Worm (Caenorhabditis elegans) whole organism, midembryonic: ENCODE results near the gene srab-22.
"Not testable (repeated sequence)": the region's sequence is repeated elsewhere in the genome, so short reads cannot be mapped to it uniquely, and the experiment has no call there.

ENCODE experiments used
- T22C8.4 ChIP-seq: fragments of 200-800 bp; sonication (Bioruptor generic); IDR thresholded peaks from 2 replicates; pipeline ENCODE4 v1.3.6; 2022; ENCODE audit warnings: missing genetic modification characterization, missing compliant biosample characterization
- cog-1 ChIP-seq: sonication (generic microtip); optimal IDR thresholded peaks from 2 replicates; lab custom pipeline; 2016; ENCODE audit warnings: missing genetic modification characterization, missing compliant biosample characterization
- flt-1 ChIP-seq: fragments of 200-800 bp; sonication (Bioruptor generic); IDR thresholded peaks from 2 replicates; pipeline ENCODE4 v1.3.6; 2022; ENCODE audit warnings: missing genetic modification characterization, missing compliant biosample characterization
- klf-2 ChIP-seq: fragments of 200-800 bp; sonication (Bioruptor generic); conservative IDR thresholded peaks from 2 replicates; pipeline ENCODE4 v1.3.6; 2022; ENCODE audit warnings: missing genetic modification reagents, missing genetic modification characterization, missing compliant biosample characterization
- med-1 ChIP-seq: sonication (generic microtip); optimal IDR thresholded peaks from 2 replicates; lab custom pipeline; 2017; ENCODE audit warnings: missing genetic modification characterization, mild to moderate bottlenecking, missing compliant biosample characterization, antibody characterized with exemption, missing genetic modification reagents; ENCODE audit not compliant: insufficient read depth
- ref-1 ChIP-seq: fragments of 200-800 bp; sonication (Bioruptor generic); conservative IDR thresholded peaks from 2 replicates; pipeline ENCODE4 v1.3.6; 2022; ENCODE audit warnings: missing genetic modification reagents, missing genetic modification characterization, missing compliant biosample characterization
- tab-1 ChIP-seq: fragments of 200-800 bp; sonication (Bioruptor generic); IDR thresholded peaks from 2 replicates; pipeline ENCODE4 v1.3.6; 2022; ENCODE audit warnings: missing genetic modification characterization, missing compliant biosample characterization
- ztf-23 ChIP-seq: fragments of 200-800 bp; sonication (Bioruptor generic); IDR thresholded peaks from 2 replicates; pipeline ENCODE4 v1.3.6; 2022; ENCODE audit warnings: missing genetic modification reagents, missing genetic modification characterization, missing compliant biosample characterization
- ztf-29 ChIP-seq: fragments of 200-800 bp; sonication (Bioruptor generic); IDR thresholded peaks from 2 replicates; pipeline ENCODE4 v1.3.6; 2022; ENCODE audit warnings: missing genetic modification reagents, missing genetic modification characterization, missing compliant biosample characterization

The srab-22 gene

ce11 chrV:3426076-3426475, at the start of gene srab-22:
srab-22 (plus strand) TSS chrV:3426376.
- TF ChIP-seq T22C8.4 (no peak), med-1 (no peak), ref-1 (GFP tag; lab: Robert Waterston, UW) (no peak), cog-1 (tag; lab: Kevin White, UChicago) (no peak), ztf-23 (GFP tag; lab: Robert Waterston, UW) (no peak), ztf-29 (GFP tag; lab: Robert Waterston, UW) (no peak), klf-2 (GFP tag; lab: Robert Waterston, UW) (no peak), tab-1 (GFP tag; lab: Robert Waterston, UW) (no peak), flt-1 (no peak)

- TF ChIP-seq T22C8.4, result no peak
- TF ChIP-seq ref-1 (GFP tag; lab: Robert Waterston, UW), result no peak
- no peak for TF ChIP-seq ztf-29 (GFP tag; lab: Robert Waterston, UW)
- TF ChIP-seq med-1, result no peak
- TF ChIP-seq cog-1 (tag; lab: Kevin White, UChicago), result no peak
- TF ChIP-seq flt-1, result no peak
- TF ChIP-seq klf-2 (GFP tag; lab: Robert Waterston, UW), result no peak
- no peak for TF ChIP-seq ztf-23 (GFP tag; lab: Robert Waterston, UW)
- TF ChIP-seq tab-1 (GFP tag; lab: Robert Waterston, UW), result no peak
Observed at ce11 chrV:3376973-3377372, 49.2 kb upstream of the srab-22 start, which contains the start of gene srbc-2. srbc-2 (minus strand) TSS chrV:3377073.

- TF ChIP-seq tab-1 (GFP tag; lab: Robert Waterston, UW) (no peak), ztf-23 (GFP tag; lab: Robert Waterston, UW) (no peak), flt-1 (no peak), ztf-29 (GFP tag; lab: Robert Waterston, UW) (no peak), ref-1 (GFP tag; lab: Robert Waterston, UW) (no peak)
Observed at ce11 chrV:3388299-3388698, 37.9 kb upstream of the srab-22 start.

ce11 chrV:3391005-3391404, 35.2 kb upstream of the srab-22 start:
- TF ChIP-seq klf-2 (GFP tag; lab: Robert Waterston, UW) (no peak), tab-1 (GFP tag; lab: Robert Waterston, UW) (no peak), ztf-29 (GFP tag; lab: Robert Waterston, UW) (no peak), med-1 (no peak), flt-1 (no peak), ref-1 (GFP tag; lab: Robert Waterston, UW) (no peak), ztf-23 (GFP tag; lab: Robert Waterston, UW) (no peak), cog-1 (tag; lab: Kevin White, UChicago) (no peak), T22C8.4 (no peak)

- TF ChIP-seq ztf-23 (GFP tag; lab: Robert Waterston, UW), result no peak
- no peak for TF ChIP-seq tab-1 (GFP tag; lab: Robert Waterston, UW)
- TF ChIP-seq cog-1 (tag; lab: Kevin White, UChicago), result no peak
- TF ChIP-seq ref-1 (GFP tag; lab: Robert Waterston, UW), result no peak
- TF ChIP-seq klf-2 (GFP tag; lab: Robert Waterston, UW), result no peak
- no peak for TF ChIP-seq med-1
- no peak for TF ChIP-seq flt-1
Observed at ce11 chrV:3394065-3394464, 32.1 kb upstream of the srab-22 start.

ce11 chrV:3394694-3395240, 31.4 kb upstream of the srab-22 start, which contains the start of gene T20D4.15:
T20D4.15 (minus strand) TSS chrV:3394744.
- TF ChIP-seq ztf-23 (GFP tag; lab: Robert Waterston, UW), result no peak
- TF ChIP-seq T22C8.4, result no peak
- TF ChIP-seq cog-1 (tag; lab: Kevin White, UChicago), result no peak
- TF ChIP-seq med-1, result no peak
- TF ChIP-seq flt-1, result no peak

ce11 chrV:3396765-3397164, 29.4 kb upstream of the srab-22 start, which contains the start of gene T20D4.12:
T20D4.12 (plus strand) TSS chrV:3397065.
- not testable (repeated sequence) for TF ChIP-seq tab-1 (GFP tag; lab: Robert Waterston, UW); ztf-29 (GFP tag; lab: Robert Waterston, UW); T22C8.4

- TF ChIP-seq cog-1 (tag; lab: Kevin White, UChicago), result no peak
- no peak for TF ChIP-seq med-1
- no peak for TF ChIP-seq T22C8.4
- TF ChIP-seq ztf-29 (GFP tag; lab: Robert Waterston, UW), result no peak
- TF ChIP-seq flt-1, result no peak
- TF ChIP-seq ztf-23 (GFP tag; lab: Robert Waterston, UW), result no peak
- TF ChIP-seq klf-2 (GFP tag; lab: Robert Waterston, UW), result no peak
- TF ChIP-seq tab-1 (GFP tag; lab: Robert Waterston, UW), result no peak
- TF ChIP-seq ref-1 (GFP tag; lab: Robert Waterston, UW), result no peak
Observed at ce11 chrV:3398314-3398713, 27.9 kb upstream of the srab-22 start, which contains the start of gene T20D4.11. T20D4.11 (plus strand) TSS chrV:3398690.

- TF ChIP-seq ref-1 (GFP tag; lab: Robert Waterston, UW); klf-2 (GFP tag; lab: Robert Waterston, UW); med-1: not testable (repeated sequence)
Observed at ce11 chrV:3399952-3400351, 26.2 kb upstream of the srab-22 start, which contains the start of gene T20D4.10. T20D4.10 (plus strand) TSS chrV:3400252.

ce11 chrV:3408602-3409001, 17.6 kb upstream of the srab-22 start, which contains the start of gene T20D4.7:
T20D4.7 (plus strand) TSS chrV:3408902.
- TF ChIP-seq cog-1 (tag; lab: Kevin White, UChicago), result no peak
- TF ChIP-seq ref-1 (GFP tag; lab: Robert Waterston, UW), result no peak
- TF ChIP-seq klf-2 (GFP tag; lab: Robert Waterston, UW), result no peak
- no peak for TF ChIP-seq tab-1 (GFP tag; lab: Robert Waterston, UW)
- TF ChIP-seq med-1, result no peak
- TF ChIP-seq flt-1, result no peak
- no peak for TF ChIP-seq ztf-29 (GFP tag; lab: Robert Waterston, UW)
- TF ChIP-seq ztf-23 (GFP tag; lab: Robert Waterston, UW), result no peak
- no peak for TF ChIP-seq T22C8.4
